Worm (Caenorhabditis elegans) whole organism, L2 larva: ENCODE measurements around the gene abts-3.

Experiments
- F13H6.1 ChIP-seq: sonication (generic microtip); optimal IDR thresholded peaks from 2 replicates; lab custom pipeline; 2016; ENCODE audit warnings: missing genetic modification characterization, missing compliant biosample characterization
- Y55F3AM.14 ChIP-seq: fragments of 200-800 bp; sonication (Bioruptor generic); optimal IDR thresholded peaks from 2 replicates; lab custom pipeline; 2018; ENCODE audit warnings: mild to moderate bottlenecking, missing genetic modification characterization, missing compliant biosample characterization
- alr-1 ChIP-seq: fragments of 150-350 bp; optimal IDR thresholded peaks from 2 replicates; lab custom pipeline; 2014; ENCODE audit warnings: missing biosample characterization, missing genetic modification characterization
- aly-2 ChIP-seq: fragments of 150-350 bp; optimal IDR thresholded peaks from 2 replicates; lab custom pipeline; 2014; ENCODE audit warnings: missing biosample characterization, missing genetic modification characterization
- ama-1 ChIP-seq: fragments of 150-350 bp; optimal IDR thresholded peaks from 2 replicates; lab custom pipeline; 2018; ENCODE audit warnings: inconsistent platforms
- ceh-16 ChIP-seq: fragments of 150-350 bp; optimal IDR thresholded peaks from 2 replicates; lab custom pipeline; 2014; ENCODE audit warnings: missing biosample characterization, missing genetic modification characterization
- crh-2 ChIP-seq: sonication (generic microtip); optimal IDR thresholded peaks from 2 replicates; lab custom pipeline; 2017; ENCODE audit warnings: missing biosample characterization, missing genetic modification characterization
- egl-27 ChIP-seq: sonication (generic microtip); optimal IDR thresholded peaks from 3 replicates; lab custom pipeline; 2017; ENCODE audit warnings: missing biosample characterization, missing genetic modification reagents, missing genetic modification characterization
- elt-1 ChIP-seq: fragments of 150-350 bp; optimal IDR thresholded peaks from 2 replicates; lab custom pipeline; 2014; ENCODE audit warnings: missing biosample characterization, missing genetic modification characterization
- elt-3 ChIP-seq: sonication (generic microtip); optimal IDR thresholded peaks from 2 replicates; lab custom pipeline; 2017; ENCODE audit warnings: missing biosample characterization, missing genetic modification characterization
- fos-1 ChIP-seq: fragments of 150-350 bp; optimal IDR thresholded peaks from 2 replicates; lab custom pipeline; 2014; ENCODE audit warnings: missing biosample characterization, missing genetic modification characterization
- gmeb-1 ChIP-seq: fragments of 150-350 bp; optimal IDR thresholded peaks from 2 replicates; lab custom pipeline; 2014; ENCODE audit warnings: missing biosample characterization, missing genetic modification characterization
- lin-13 ChIP-seq: fragments of 150-350 bp; optimal IDR thresholded peaks from 2 replicates; lab custom pipeline; 2014; ENCODE audit warnings: missing biosample characterization, missing genetic modification reagents, missing genetic modification characterization
- lin-39 ChIP-seq: fragments of 150-350 bp; optimal IDR thresholded peaks from 2 replicates; lab custom pipeline; 2014; ENCODE audit warnings: missing biosample characterization, missing genetic modification reagents, missing genetic modification characterization
- lsy-2 ChIP-seq, 2 experiments: fragments of 150-350 bp in 1 of 2; sonication (generic microtip) in 1 of 2; optimal IDR thresholded peaks; 2 replicates each; lab custom pipeline; 2014 to 2017; ENCODE audit warnings: missing biosample characterization in 2 of 2, missing genetic modification characterization in 2 of 2
- mbf-1 ChIP-seq: sonication (generic microtip); optimal IDR thresholded peaks from 2 replicates; lab custom pipeline; 2017; ENCODE audit warnings: missing biosample characterization, missing genetic modification characterization
- nhr-10 ChIP-seq: sonication (generic microtip); optimal IDR thresholded peaks from 2 replicates; lab custom pipeline; 2017; ENCODE audit warnings: missing biosample characterization, missing genetic modification characterization
- nhr-11 ChIP-seq: fragments of 150-350 bp; optimal IDR thresholded peaks from 2 replicates; lab custom pipeline; 2014; ENCODE audit warnings: missing biosample characterization, missing genetic modification characterization
- nhr-21 ChIP-seq: fragments of 150-350 bp; optimal IDR thresholded peaks from 2 replicates; lab custom pipeline; 2014; ENCODE audit warnings: missing biosample characterization, missing genetic modification characterization
- nhr-237 ChIP-seq: fragments of 150-350 bp; optimal IDR thresholded peaks from 2 replicates; lab custom pipeline; 2014; ENCODE audit warnings: missing biosample characterization, missing genetic modification characterization
- nhr-25 ChIP-seq: fragments of 150-350 bp; sonication (generic microtip); optimal IDR thresholded peaks from 3 replicates; lab custom pipeline; 2014; ENCODE audit warnings: missing biosample characterization, missing genetic modification characterization
- nhr-6 ChIP-seq: fragments of 150-350 bp; optimal IDR thresholded peaks from 2 replicates; lab custom pipeline; 2014; ENCODE audit warnings: missing biosample characterization, missing genetic modification characterization
- peb-1 ChIP-seq: fragments of 150-350 bp; optimal IDR thresholded peaks from 2 replicates; lab custom pipeline; 2014; ENCODE audit warnings: missing biosample characterization, missing genetic modification characterization
- sem-4 ChIP-seq: fragments of 150-350 bp; optimal IDR thresholded peaks from 2 replicates; lab custom pipeline; 2014; ENCODE audit warnings: missing biosample characterization, missing genetic modification reagents, missing genetic modification characterization
- skn-1 ChIP-seq: sonication (generic microtip); optimal IDR thresholded peaks from 2 replicates; lab custom pipeline; 2017; ENCODE audit warnings: missing biosample characterization, missing genetic modification characterization
- sma-3 ChIP-seq: sonication (generic microtip); optimal IDR thresholded peaks from 2 replicates; lab custom pipeline; 2016; ENCODE audit warnings: missing genetic modification reagents, missing genetic modification characterization, missing compliant biosample characterization
- sma-9 ChIP-seq, 2 experiments: fragments of 150-350 bp in 1 of 2; sonication (generic microtip) in 1 of 2; optimal IDR thresholded peaks; 2 replicates each; lab custom pipeline; 2014 to 2016; ENCODE audit warnings: missing genetic modification characterization in 2 of 2, mild to moderate bottlenecking in 1 of 2, missing biosample characterization in 1 of 2, missing compliant biosample characterization in 1 of 2, missing genetic modification reagents in 1 of 2, moderate library complexity in 1 of 2
- unc-39 ChIP-seq: fragments of 150-350 bp; optimal IDR thresholded peaks from 2 replicates; lab custom pipeline; 2014; ENCODE audit warnings: missing biosample characterization, missing genetic modification characterization
- unc-55 ChIP-seq: fragments of 150-350 bp; sonication (generic microtip); optimal IDR thresholded peaks from 3 replicates; lab custom pipeline; 2014; ENCODE audit warnings: missing biosample characterization, missing genetic modification reagents, missing genetic modification characterization
- ztf-1 ChIP-seq: fragments of 200-800 bp; sonication (Bioruptor generic); conservative IDR thresholded peaks from 2 replicates; pipeline ENCODE4 v1.3.6; 2022; ENCODE audit warnings: missing genetic modification characterization, missing compliant biosample characterization
- ztf-11 ChIP-seq: sonication (generic microtip); optimal IDR thresholded peaks from 2 replicates; lab custom pipeline; 2017; ENCODE audit warnings: missing biosample characterization, missing genetic modification characterization
- ztf-4 ChIP-seq: fragments of 150-350 bp; optimal IDR thresholded peaks from 2 replicates; lab custom pipeline; 2014; ENCODE audit warnings: missing biosample characterization, missing genetic modification characterization

The abts-3 gene

DNA sequence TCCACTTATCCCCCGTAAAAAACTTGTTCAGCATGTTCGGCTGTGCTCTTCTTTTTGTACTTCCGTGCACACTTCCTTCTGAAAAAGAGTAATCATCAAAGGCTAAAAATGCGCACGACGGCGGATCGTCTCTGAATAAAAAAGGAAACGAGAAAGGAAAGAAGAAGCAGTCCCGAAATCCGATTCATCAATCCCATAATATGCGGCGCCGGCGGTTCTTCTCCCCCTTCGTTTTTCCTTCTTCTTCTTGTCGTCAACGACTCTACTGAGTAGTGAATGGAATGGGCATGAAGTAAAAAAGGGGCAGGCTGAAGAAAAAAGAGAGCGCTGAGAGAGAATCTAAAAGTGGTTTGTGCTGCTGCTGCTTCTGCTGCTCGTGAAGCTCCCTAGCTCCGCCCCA lies 16.7 kb downstream of the abts-3 start:
- TF ChIP-seq nhr-25 (tag; lab: Kevin White, UChicago) (no peak), lsy-2 (tag; optimal IDR thresholded peaks at IDR 0.05; lab: Kevin White, UChicago) (peak in 1 of 2 experiments; percentile 0)

- TF ChIP-seq nhr-10: no peak
- TF ChIP-seq sem-4: no peak
- no peak for TF ChIP-seq Y55F3AM.14 (GFP tag; lab: Kevin White, UChicago)
- no peak for TF ChIP-seq elt-1 (tag; lab: Kevin White, UChicago)
- no peak for TF ChIP-seq skn-1
- no peak for TF ChIP-seq nhr-6
- no peak for TF ChIP-seq fos-1 (tag; lab: Kevin White, UChicago)
- TF ChIP-seq ama-1 (lab: Kevin White, UChicago): no peak
- TF ChIP-seq elt-3: no peak
Measured at ce11 chrII:6158111-6158510, 25.4 kb downstream of the abts-3 start.

ce11 chrII:6160994-6161393 lies 28.3 kb downstream of the abts-3 start, which contains the start of gene exp-1:
exp-1 (minus strand) TSS chrII:6161094.
- TF ChIP-seq lin-39 (tag; lab: Kevin White, UChicago) (no peak), crh-2 (no peak), F13H6.1 (tag; lab: Kevin White, UChicago) (no peak), sem-4 (no peak), unc-39 (tag; lab: Kevin White, UChicago) (no peak), egl-27 (no peak), nhr-11 (no peak), peb-1 (tag; lab: Kevin White, UChicago) (no peak), elt-3 (no peak)

ce11 chrII:6165152-6165551 lies 32.5 kb downstream of the abts-3 start:
- no peak for TF ChIP-seq Y55F3AM.14 (GFP tag; lab: Kevin White, UChicago)
- TF ChIP-seq skn-1: no peak
- TF ChIP-seq ztf-1 (GFP tag; lab: Robert Waterston, UW): no peak
- no peak for TF ChIP-seq alr-1
- no peak for TF ChIP-seq ceh-16 (tag; lab: Kevin White, UChicago)
- no peak for TF ChIP-seq nhr-237 (tag; lab: Kevin White, UChicago)
- TF ChIP-seq sma-3 (GFP tag; lab: Kevin White, UChicago): no peak
- TF ChIP-seq unc-55: no peak
- TF ChIP-seq gmeb-1: no peak

- TF ChIP-seq nhr-11 (no peak), ztf-11 (tag; lab: Kevin White, UChicago) (no peak), sma-9 (GFP tag; optimal IDR thresholded peaks at IDR 0.05; lab: Kevin White, UChicago) (no peak), sma-9 (tag; optimal IDR thresholded peaks at IDR 0.05; lab: Kevin White, UChicago) (no peak), nhr-21 (tag; lab: Kevin White, UChicago) (no peak), mbf-1 (tag; lab: Kevin White, UChicago) (no peak), nhr-25 (tag; lab: Kevin White, UChicago) (no peak), skn-1 (no peak), ztf-1 (GFP tag; lab: Robert Waterston, UW) (no peak), lin-39 (tag; lab: Kevin White, UChicago) (no peak), ztf-4 (tag; lab: Kevin White, UChicago) (no peak), nhr-6 (no peak), aly-2 (tag; lab: Kevin White, UChicago) (no peak), unc-39 (tag; lab: Kevin White, UChicago) (no peak), nhr-237 (tag; lab: Kevin White, UChicago) (no peak), F13H6.1 (tag; lab: Kevin White, UChicago) (no peak), alr-1 (no peak), peb-1 (tag; lab: Kevin White, UChicago) (no peak), lin-13 (GFP tag; lab: Kevin White, UChicago) (no peak)
Measured at ce11 chrII:6168714-6169113, 36.0 kb downstream of the abts-3 start.

- no peak for TF ChIP-seq peb-1 (tag; lab: Kevin White, UChicago)
Measured at ce11 chrII:6169156-6169555, 36.5 kb downstream of the abts-3 start, which contains the start of gene hst-3.1. hst-3.1 (minus strand) TSS chrII:6169256.
